Fruit fly (Drosophila melanogaster) whole organism, embryonic: ENCODE data around the gene CG3862.

Source experiments
- ATbp ChIP-seq: fragments of 200-800 bp; sonication (Bioruptor generic); optimal IDR thresholded peaks from 2 replicates; lab custom pipeline; 2017; ENCODE audit warnings: missing biosample characterization, mild to moderate bottlenecking, missing genetic modification characterization, missing genetic modification reagents
- Antp ChIP-seq: fragments of 200-800 bp; sonication (Bioruptor generic); optimal IDR thresholded peaks from 3 replicates; lab custom pipeline; 2016; ENCODE audit warnings: missing biosample characterization, missing genetic modification characterization
- Bteb2 ChIP-seq: fragments of 200-800 bp; sonication (Bioruptor generic); optimal IDR thresholded peaks from 2 replicates; lab custom pipeline; 2016; ENCODE audit warnings: missing biosample characterization, missing genetic modification characterization
- CG10209 ChIP-seq: fragments of 200-800 bp; sonication (Bioruptor generic); optimal IDR thresholded peaks from 3 replicates; lab custom pipeline; 2017; ENCODE audit warnings: missing biosample characterization, mild to moderate bottlenecking, missing genetic modification characterization, missing genetic modification reagents
- CG10979 ChIP-seq: fragments of 200-800 bp; sonication (Bioruptor generic); optimal IDR thresholded peaks from 2 replicates; lab custom pipeline; 2018; ENCODE audit warnings: missing biosample characterization, mild to moderate bottlenecking, missing genetic modification characterization, moderate library complexity
- CG11398 ChIP-seq: fragments of 200-800 bp; sonication (Bioruptor generic); optimal IDR thresholded peaks from 2 replicates; lab custom pipeline; 2016; ENCODE audit warnings: missing biosample characterization, missing genetic modification characterization
- CG15011 ChIP-seq: fragments of 200-800 bp; sonication (Bioruptor generic); optimal IDR thresholded peaks from 3 replicates; lab custom pipeline; 2018; ENCODE audit warnings: missing biosample characterization, mild to moderate bottlenecking, missing genetic modification characterization
- CG17385 ChIP-seq: fragments of 200-800 bp; sonication (Bioruptor generic); optimal IDR thresholded peaks from 3 replicates; lab custom pipeline; 2018; ENCODE audit warnings: missing biosample characterization, mild to moderate bottlenecking, missing genetic modification characterization
- CG17829 ChIP-seq: fragments of 200-800 bp; optimal IDR thresholded peaks from 2 replicates; lab custom pipeline; 2019; ENCODE audit warnings: missing biosample characterization, mild to moderate bottlenecking, missing genetic modification characterization, moderate library complexity
- CG17912 ChIP-seq: fragments of 200-800 bp; sonication (Bioruptor generic); optimal IDR thresholded peaks from 2 replicates; lab custom pipeline; 2018; ENCODE audit warnings: missing biosample characterization, mild to moderate bottlenecking, missing genetic modification characterization
- CG2116 ChIP-seq: fragments of 200-800 bp; sonication (Bioruptor generic); optimal IDR thresholded peaks from 3 replicates; lab custom pipeline; 2018; ENCODE audit warnings: missing biosample characterization, mild to moderate bottlenecking, missing genetic modification characterization
- CG2678 ChIP-seq: fragments of 200-800 bp; sonication (Bioruptor generic); optimal IDR thresholded peaks from 3 replicates; lab custom pipeline; 2019; ENCODE audit warnings: missing biosample characterization, mild to moderate bottlenecking, missing genetic modification characterization, moderate library complexity
- CG2889 ChIP-seq: fragments of 200-800 bp; sonication (Bioruptor generic); IDR thresholded peaks from 3 replicates; pipeline ENCODE4 v1.3.6; 2022; ENCODE audit warnings: missing biosample characterization, missing genetic modification characterization
- CG30020 ChIP-seq: fragments of 200-800 bp; optimal IDR thresholded peaks from 2 replicates; lab custom pipeline; 2019; ENCODE audit warnings: missing biosample characterization, mild to moderate bottlenecking, missing genetic modification characterization, moderate library complexity
- CG3726 ChIP-seq: fragments of 200-800 bp; sonication (Bioruptor generic); IDR thresholded peaks from 3 replicates; pipeline ENCODE4, ENCODE4 v1.3.6; 2022; ENCODE audit warnings: missing biosample characterization, missing genetic modification characterization
- CG7357 ChIP-seq: fragments of 200-800 bp; sonication (Bioruptor generic); IDR thresholded peaks from 3 replicates; pipeline ENCODE4 v1.3.6; 2022; ENCODE audit warnings: missing biosample characterization, missing genetic modification characterization
- CG7372 ChIP-seq: fragments of 200-800 bp; sonication (Bioruptor generic); IDR thresholded peaks from 2 replicates; pipeline ENCODE4 v1.3.6; 2022; ENCODE audit warnings: missing biosample characterization, missing genetic modification characterization
- CG7963 ChIP-seq: fragments of 200-800 bp; sonication (Bioruptor generic); IDR thresholded peaks from 3 replicates; pipeline ENCODE4 v1.3.6; 2022; ENCODE audit warnings: missing biosample characterization, missing genetic modification characterization; ENCODE audit not compliant: partially characterized antibody
- CG9932 ChIP-seq: fragments of 200-800 bp; sonication (Bioruptor generic); IDR thresholded peaks from 2 replicates; pipeline ENCODE4 v1.3.6; 2022; ENCODE audit warnings: missing biosample characterization, missing genetic modification characterization
- Doc3 ChIP-seq: fragments of 200-800 bp; sonication (Bioruptor generic); IDR thresholded peaks from 3 replicates; pipeline ENCODE4 v1.3.6; 2022; ENCODE audit warnings: missing biosample characterization, missing genetic modification characterization; ENCODE audit not compliant: partially characterized antibody
- HLH54F ChIP-seq: fragments of 200-800 bp; sonication (Bioruptor generic); optimal IDR thresholded peaks from 3 replicates; lab custom pipeline; 2016; ENCODE audit warnings: missing biosample characterization, missing genetic modification characterization
- HLHmδ ChIP-seq: fragments of 200-800 bp; sonication (Bioruptor generic); optimal IDR thresholded peaks from 2 replicates; lab custom pipeline; 2018; ENCODE audit warnings: missing biosample characterization, mild to moderate bottlenecking, missing genetic modification characterization, moderate library complexity
- Hey ChIP-seq: fragments of 200-800 bp; sonication (Bioruptor generic); optimal IDR thresholded peaks from 3 replicates; lab custom pipeline; 2018; ENCODE audit warnings: missing biosample characterization, mild to moderate bottlenecking, missing genetic modification characterization
- Hmx ChIP-seq: fragments of 200-800 bp; sonication (Bioruptor generic); optimal IDR thresholded peaks from 2 replicates; lab custom pipeline; 2016; ENCODE audit warnings: missing biosample characterization, missing genetic modification characterization
- Mes4 ChIP-seq: fragments of 200-800 bp; sonication (Bioruptor generic); optimal IDR thresholded peaks from 2 replicates; lab custom pipeline; 2016; ENCODE audit warnings: missing biosample characterization, missing genetic modification characterization
- Mrtf ChIP-seq: fragments of 200-800 bp; sonication (Bioruptor generic); IDR thresholded peaks from 3 replicates; pipeline ENCODE4 v1.3.6; 2022; ENCODE audit warnings: missing biosample characterization, missing genetic modification characterization
- Nf-YA ChIP-seq: fragments of 200-800 bp; sonication (Bioruptor generic); IDR thresholded peaks from 2 replicates; pipeline ENCODE4 v1.3.6; 2022; ENCODE audit warnings: missing biosample characterization, missing genetic modification characterization
- NfI ChIP-seq: fragments of 200-800 bp; sonication (Bioruptor generic); optimal IDR thresholded peaks from 3 replicates; lab custom pipeline; 2018; ENCODE audit warnings: missing biosample characterization, mild to moderate bottlenecking, missing genetic modification characterization, moderate library complexity
- Scr ChIP-seq: fragments of 200-800 bp; sonication (Bioruptor generic); IDR thresholded peaks from 2 replicates; pipeline ENCODE4 v1.3.6; 2022; ENCODE audit warnings: missing biosample characterization, missing genetic modification characterization; ENCODE audit not compliant: partially characterized antibody
- Sox102F ChIP-seq: fragments of 200-800 bp; sonication (Bioruptor generic); optimal IDR thresholded peaks from 2 replicates; lab custom pipeline; 2018; ENCODE audit warnings: missing biosample characterization, mild to moderate bottlenecking, missing genetic modification characterization, moderate library complexity
- Trl ChIP-seq, 3 experiments: fragments of >200 bp in 2 of 3; fragments of 200-800 bp in 1 of 3; sonication (Bioruptor generic) in 1 of 3; optimal IDR thresholded peaks; 2 replicates in 1 of 3; 3 replicates in 2 of 3; lab custom pipeline; 2016 to 2017; ENCODE audit warnings: missing biosample characterization in 1 of 3, missing genetic modification characterization in 1 of 3
- Vsx1 ChIP-seq: fragments of 200-800 bp; sonication (Bioruptor generic); optimal IDR thresholded peaks from 2 replicates; lab custom pipeline; 2017; ENCODE audit warnings: missing biosample characterization, mild to moderate bottlenecking, missing genetic modification characterization, missing genetic modification reagents
- ac ChIP-seq: fragments of 200-800 bp; sonication (Bioruptor generic); optimal IDR thresholded peaks from 3 replicates; lab custom pipeline; 2017; ENCODE audit warnings: missing biosample characterization, mild to moderate bottlenecking, missing genetic modification characterization
- br ChIP-seq: fragments of >200 bp; optimal IDR thresholded peaks from 2 replicates; lab custom pipeline; 2017
- bsh ChIP-seq, 2 experiments: fragments of 200-800 bp; sonication (Bioruptor generic); optimal IDR thresholded peaks; 2 replicates each; lab custom pipeline; 2017 to 2018; ENCODE audit warnings: mild to moderate bottlenecking in 2 of 2, missing biosample characterization in 2 of 2, missing genetic modification characterization in 2 of 2, moderate library complexity in 1 of 2
- chn ChIP-seq: fragments of 200-800 bp; sonication (Bioruptor generic); optimal IDR thresholded peaks from 2 replicates; lab custom pipeline; 2016; ENCODE audit warnings: missing biosample characterization, missing genetic modification characterization
- ci ChIP-seq: fragments of 200-800 bp; sonication (Bioruptor generic); IDR thresholded peaks from 3 replicates; pipeline ENCODE4 v1.3.6; 2022; ENCODE audit warnings: missing biosample characterization, missing genetic modification characterization
- crc ChIP-seq: fragments of 200-800 bp; sonication (Bioruptor generic); optimal IDR thresholded peaks from 2 replicates; lab custom pipeline; 2016; ENCODE audit warnings: missing biosample characterization, missing genetic modification characterization
- cwo ChIP-seq: fragments of 200-800 bp; sonication (Bioruptor generic); optimal IDR thresholded peaks from 3 replicates; lab custom pipeline; 2017; ENCODE audit warnings: missing biosample characterization, missing genetic modification characterization, mild to moderate bottlenecking, moderate library complexity, missing genetic modification reagents
- dm ChIP-seq: fragments of 200-800 bp; sonication (Bioruptor generic); optimal IDR thresholded peaks from 3 replicates; lab custom pipeline; 2016; ENCODE audit warnings: missing biosample characterization, missing genetic modification characterization
- dpn ChIP-seq, 2 experiments: fragments of 200-800 bp; sonication (Bioruptor generic); optimal IDR thresholded peaks; 3 replicates each; lab custom pipeline; 2016; ENCODE audit warnings: missing biosample characterization in 2 of 2, missing genetic modification characterization in 2 of 2
- exex ChIP-seq: fragments of 200-800 bp; sonication (Bioruptor generic); optimal IDR thresholded peaks from 4 replicates; lab custom pipeline; 2018; ENCODE audit warnings: missing biosample characterization, mild to moderate bottlenecking, missing genetic modification characterization, moderate library complexity
- gfzf ChIP-seq: fragments of 200-800 bp; sonication (Bioruptor generic); optimal IDR thresholded peaks from 2 replicates; lab custom pipeline; 2016; ENCODE audit warnings: missing biosample characterization, mild to moderate bottlenecking, missing genetic modification characterization, moderate library complexity
- nmo ChIP-seq: fragments of 200-800 bp; sonication (Bioruptor generic); optimal IDR thresholded peaks from 2 replicates; lab custom pipeline; 2018; ENCODE audit warnings: missing biosample characterization, mild to moderate bottlenecking, missing genetic modification characterization, moderate library complexity
- pan ChIP-seq, 4 experiments: fragments of >200 bp in 3 of 4; fragments of 200-800 bp in 1 of 4; sonication (Bioruptor generic) in 1 of 4; optimal IDR thresholded peaks in 3 of 4; IDR thresholded peaks in 1 of 4; 2 replicates each; pipeline versions ENCODE4 v1.3.6 to Lab custom; 2017 to 2022; ENCODE audit warnings: missing biosample characterization in 2 of 4, missing genetic modification characterization in 2 of 4, mixed read lengths in 1 of 4
- pb ChIP-seq: fragments of 200-800 bp; sonication (Bioruptor generic); optimal IDR thresholded peaks from 3 replicates; lab custom pipeline; 2016; ENCODE audit warnings: missing biosample characterization, missing genetic modification characterization
- peb ChIP-seq: fragments of 200-800 bp; sonication (Bioruptor generic); IDR thresholded peaks from 2 replicates; pipeline ENCODE4 v1.3.6; 2022; ENCODE audit warnings: missing biosample characterization, missing genetic modification characterization
- tup ChIP-seq: fragments of 200-800 bp; sonication (Bioruptor generic); optimal IDR thresholded peaks from 2 replicates; lab custom pipeline; 2016; ENCODE audit warnings: missing biosample characterization, mild to moderate bottlenecking, missing genetic modification characterization, moderate library complexity
- zen ChIP-seq: fragments of 200-800 bp; sonication (Bioruptor generic); optimal IDR thresholded peaks from 3 replicates; lab custom pipeline; 2018; ENCODE audit warnings: missing biosample characterization, mild to moderate bottlenecking, missing genetic modification characterization, moderate library complexity

The CG3862 gene

dm6 chr2L:841708-842107, 16.0 kb upstream of the CG3862 start (continued):
- peak; percentile 10 for TF ChIP-seq zen (tag; lab: Kevin White, UChicago)
- no peak for TF ChIP-seq Hey (tag; lab: Kevin White, UChicago)
- TF ChIP-seq crc (GFP tag; lab: Kevin White, UChicago), result no peak
- no peak for TF ChIP-seq ac (GFP tag; lab: Kevin White, UChicago)
- TF ChIP-seq Scr (GFP tag; lab: Robert Waterston, UW), result no peak
- peak; percentile 83 for TF ChIP-seq CG2678
- TF ChIP-seq cwo (GFP tag; lab: Kevin White, UChicago), result peak; percentile 72
- peak; percentile 74 for TF ChIP-seq dpn (GFP tag; optimal IDR thresholded peaks at IDR 0.05; lab: Kevin White, UChicago)
- TF ChIP-seq CG7357 (GFP tag; lab: Robert Waterston, UW), result peak; percentile 45; the same call in 1 of the 3 replicates
- TF ChIP-seq CG10209 (GFP tag; lab: Kevin White, UChicago), result peak; percentile 67
- no peak for TF ChIP-seq br (lab: Kevin White, UChicago)
- TF ChIP-seq pan (optimal IDR thresholded peaks at IDR 0.05; lab: Kevin White, UChicago), result no peak
- TF ChIP-seq pan (GFP tag; optimal IDR thresholded peaks at IDR 0.05 in 1 of 2, IDR thresholded peaks at IDR 0.05 in 1 of 2), result peak in 1 of 2 experiments; percentile 83
- TF ChIP-seq Trl (optimal IDR thresholded peaks at IDR 0.05; lab: Kevin White, UChicago), result no peak
- peak; percentile 32 for TF ChIP-seq Trl (GFP tag; optimal IDR thresholded peaks at IDR 0.05; lab: Kevin White, UChicago)
- peak; percentile 94 for TF ChIP-seq CG9932
- peak; percentile 66; the same call in 1 of the 3 replicates for TF ChIP-seq CG2889 (GFP tag; lab: Robert Waterston, UW)
- TF ChIP-seq Nf-YA (GFP tag; lab: Robert Waterston, UW), result no peak
- TF ChIP-seq ci (GFP tag; lab: Robert Waterston, UW), result peak; percentile 82
- peak; percentile 5 for TF ChIP-seq tup (GFP tag; lab: Kevin White, UChicago)
- no peak for TF ChIP-seq CG11398 (GFP tag; lab: Kevin White, UChicago)
- no peak for TF ChIP-seq Hmx (GFP tag; lab: Kevin White, UChicago)
- peak; percentile 63 for TF ChIP-seq CG17829
- peak; percentile 61 for TF ChIP-seq ATbp (GFP tag; lab: Kevin White, UChicago)
- TF ChIP-seq gfzf, result no peak
- TF ChIP-seq NfI, result peak; percentile 70
- TF ChIP-seq CG30020, result no peak
- peak; percentile 63 for TF ChIP-seq Mes4 (GFP tag; lab: Kevin White, UChicago)
- no peak for TF ChIP-seq CG17912 (GFP tag; lab: Kevin White, UChicago)
- TF ChIP-seq exex (tag; lab: Kevin White, UChicago), result peak; percentile 24
- TF ChIP-seq CG2116 (GFP tag; lab: Kevin White, UChicago), result peak; percentile 10
- TF ChIP-seq Doc3 (GFP tag; lab: Robert Waterston, UW), result no peak
- TF ChIP-seq chn (GFP tag; lab: Kevin White, UChicago), result peak; percentile 63
- TF ChIP-seq Vsx1 (GFP tag; lab: Kevin White, UChicago), result peak; percentile 24
- peak; percentile 62 for TF ChIP-seq HLH54F (GFP tag; lab: Kevin White, UChicago)
- TF ChIP-seq Bteb2, result peak; percentile 31
- TF ChIP-seq Sox102F (GFP tag; lab: Kevin White, UChicago), result peak; percentile 77
- TF ChIP-seq dm (GFP tag; lab: Kevin White, UChicago), result peak; percentile 29
- peak; percentile 70; the same call in 1 of the 3 replicates for TF ChIP-seq Mrtf
- TF ChIP-seq CG7372, result peak; percentile 63
- peak; percentile 58 for TF ChIP-seq CG10979 (tag; lab: Kevin White, UChicago)
- no peak for TF ChIP-seq CG3726 (GFP tag; lab: Robert Waterston, UW)
- TF ChIP-seq bsh (GFP tag; optimal IDR thresholded peaks at IDR 0.05; lab: Kevin White, UChicago), result peak; percentile 70 to 86
- no peak for TF ChIP-seq HLHmδ (GFP tag; lab: Kevin White, UChicago)
- TF ChIP-seq pb (GFP tag; lab: Kevin White, UChicago), result peak; percentile 53
- peak; percentile 54 for TF ChIP-seq nmo (GFP tag; lab: Kevin White, UChicago)
- peak; percentile 57 for TF ChIP-seq CG17385 (GFP tag; lab: Kevin White, UChicago)
- 0 out of 2 replicates have a peak, but pooled peaks have one; percentile 53 for TF ChIP-seq peb (GFP tag; lab: Robert Waterston, UW)
- TF ChIP-seq CG7963 (GFP tag; lab: Robert Waterston, UW), result no peak
- TF ChIP-seq Antp (GFP tag; lab: Kevin White, UChicago), result no peak
- peak; percentile 43 for TF ChIP-seq CG15011 (GFP tag; lab: Kevin White, UChicago)
